Fruit fly (Drosophila melanogaster) whole organism, adult: ENCODE data around the gene CG11741.

Experiments used
- CG11617 ChIP-seq: fragments of 200-800 bp; sonication (Bioruptor generic); optimal IDR thresholded peaks from 2 replicates; lab custom pipeline; 2017; ENCODE audit warnings: mild to moderate bottlenecking, missing biosample characterization, missing genetic modification reagents, missing genetic modification characterization
- CG12768 ChIP-seq: fragments of 200-800 bp; sonication (Bioruptor generic); optimal IDR thresholded peaks from 2 replicates; lab custom pipeline; 2017; ENCODE audit warnings: missing biosample characterization, missing genetic modification characterization, mild to moderate bottlenecking, moderate library complexity, missing genetic modification reagents
- CG14711 ChIP-seq: fragments of 200-800 bp; sonication (Bioruptor generic); optimal IDR thresholded peaks from 2 replicates; lab custom pipeline; 2018; ENCODE audit warnings: missing biosample characterization, mild to moderate bottlenecking, missing genetic modification characterization, moderate library complexity
- CG1620 ChIP-seq: fragments of 200-800 bp; sonication (Bioruptor generic); optimal IDR thresholded peaks from 2 replicates; lab custom pipeline; 2016; ENCODE audit warnings: missing biosample characterization, missing genetic modification characterization
- CG33017 ChIP-seq: fragments of 200-800 bp; sonication (Bioruptor generic); optimal IDR thresholded peaks from 2 replicates; lab custom pipeline; 2018; ENCODE audit warnings: missing biosample characterization, mild to moderate bottlenecking, missing genetic modification characterization, moderate library complexity
- CG5204 ChIP-seq: fragments of 200-800 bp; sonication (Bioruptor generic); optimal IDR thresholded peaks from 2 replicates; lab custom pipeline; 2016; ENCODE audit warnings: missing biosample characterization, missing genetic modification characterization
- CG7045 ChIP-seq: fragments of 200-800 bp; sonication (Bioruptor generic); optimal IDR thresholded peaks from 2 replicates; lab custom pipeline; 2017; ENCODE audit warnings: missing biosample characterization, mild to moderate bottlenecking, missing genetic modification characterization
- CG7101 ChIP-seq: fragments of 200-800 bp; sonication (Bioruptor generic); optimal IDR thresholded peaks from 2 replicates; lab custom pipeline; 2018; ENCODE audit warnings: missing biosample characterization, mild to moderate bottlenecking, missing genetic modification characterization, moderate library complexity
- Clk ChIP-seq: fragments of 200-800 bp; sonication (Bioruptor generic); optimal IDR thresholded peaks from 2 replicates; lab custom pipeline; 2017; ENCODE audit warnings: missing biosample characterization, missing genetic modification characterization
- Crg-1 ChIP-seq: fragments of 200-800 bp; sonication (Bioruptor generic); optimal IDR thresholded peaks from 2 replicates; lab custom pipeline; 2016; ENCODE audit warnings: missing biosample characterization, missing genetic modification characterization
- Hr96 ChIP-seq: fragments of 200-800 bp; sonication (Bioruptor generic); optimal IDR thresholded peaks from 2 replicates; lab custom pipeline; 2016; ENCODE audit warnings: missing biosample characterization, missing genetic modification characterization
- Mnt ChIP-seq: fragments of 200-800 bp; sonication (Bioruptor generic); optimal IDR thresholded peaks from 2 replicates; lab custom pipeline; 2016; ENCODE audit warnings: missing biosample characterization, mild to moderate bottlenecking, missing genetic modification characterization
- bab1 ChIP-seq: fragments of 200-800 bp; sonication (Bioruptor generic); optimal IDR thresholded peaks from 3 replicates; lab custom pipeline; 2019; ENCODE audit warnings: missing biosample characterization, mild to moderate bottlenecking, missing genetic modification characterization, moderate library complexity
- cic ChIP-seq: fragments of 200-800 bp; sonication (Bioruptor generic); optimal IDR thresholded peaks from 2 replicates; lab custom pipeline; 2017; ENCODE audit warnings: missing biosample characterization, mild to moderate bottlenecking, missing genetic modification characterization, moderate library complexity
- cnc ChIP-seq, 2 experiments: fragments of >200 bp; optimal IDR thresholded peaks; 2 replicates each; lab custom pipeline; 2017
- kay ChIP-seq: fragments of 200-800 bp; sonication (Bioruptor generic); peaks from one replicate; lab custom pipeline; 2016; ENCODE audit warnings: missing biosample characterization, missing genetic modification characterization, borderline replicate concordance
- ovo ChIP-seq: fragments of 200-800 bp; sonication (Bioruptor generic); optimal IDR thresholded peaks from 2 replicates; lab custom pipeline; 2016; ENCODE audit warnings: missing biosample characterization, missing genetic modification characterization
- pad ChIP-seq: fragments of 200-800 bp; sonication (Bioruptor generic); optimal IDR thresholded peaks from 3 replicates; lab custom pipeline; 2017; ENCODE audit warnings: missing biosample characterization, missing genetic modification characterization, mild to moderate bottlenecking, moderate library complexity, missing genetic modification reagents
- tj ChIP-seq: fragments of 200-800 bp; sonication (Bioruptor generic); optimal IDR thresholded peaks from 3 replicates; lab custom pipeline; 2017; ENCODE audit warnings: missing biosample characterization, mild to moderate bottlenecking, missing genetic modification characterization, moderate library complexity
- toe ChIP-seq: fragments of 200-800 bp; sonication (Bioruptor generic); optimal IDR thresholded peaks from 2 replicates; lab custom pipeline; 2016; ENCODE audit warnings: missing biosample characterization, missing genetic modification characterization

CG11741 gene

DNA sequence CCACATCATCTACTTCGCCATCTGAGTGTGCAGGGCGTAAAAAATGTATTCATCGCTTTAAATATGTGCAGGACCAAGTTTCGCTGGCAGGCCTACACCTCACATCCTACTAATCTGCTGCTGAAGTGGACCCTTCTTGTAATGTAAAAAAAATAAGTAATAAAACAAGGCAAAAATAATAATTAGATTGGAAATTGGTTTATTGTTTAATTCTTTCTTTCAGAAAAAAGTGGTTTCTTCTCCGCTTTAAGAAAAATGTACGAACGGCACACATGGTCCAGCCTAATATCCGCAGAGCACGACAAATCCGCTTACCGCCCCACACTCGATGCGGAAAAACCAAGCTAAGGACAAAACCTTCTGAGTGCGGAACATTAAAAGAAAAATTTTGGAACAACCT, 17.2 kb upstream of the CG11741 start:
- no peak for TF ChIP-seq Crg-1 (GFP tag; lab: Kevin White, UChicago)
- TF ChIP-seq ovo (GFP tag; lab: Kevin White, UChicago): no peak
- no peak for TF ChIP-seq CG14711 (tag; lab: Kevin White, UChicago)
- TF ChIP-seq Mnt (GFP tag; lab: Kevin White, UChicago): no peak
- TF ChIP-seq CG5204 (GFP tag; lab: Kevin White, UChicago): no peak
- no peak for TF ChIP-seq CG11617
- TF ChIP-seq CG1620 (GFP tag; lab: Kevin White, UChicago): no peak
- TF ChIP-seq CG7045 (GFP tag; lab: Kevin White, UChicago): no peak
- no peak for TF ChIP-seq kay (GFP tag; lab: Kevin White, UChicago)
- TF ChIP-seq toe (GFP tag; lab: Kevin White, UChicago): no peak
- TF ChIP-seq CG12768 (GFP tag; lab: Kevin White, UChicago): no peak
- no peak for TF ChIP-seq CG7101 (tag; lab: Kevin White, UChicago)
- TF ChIP-seq Clk (GFP tag; lab: Kevin White, UChicago): no peak
- no peak for TF ChIP-seq pad (GFP tag; lab: Kevin White, UChicago)
- TF ChIP-seq bab1 (GFP tag; lab: Kevin White, UChicago): no peak

DNA sequence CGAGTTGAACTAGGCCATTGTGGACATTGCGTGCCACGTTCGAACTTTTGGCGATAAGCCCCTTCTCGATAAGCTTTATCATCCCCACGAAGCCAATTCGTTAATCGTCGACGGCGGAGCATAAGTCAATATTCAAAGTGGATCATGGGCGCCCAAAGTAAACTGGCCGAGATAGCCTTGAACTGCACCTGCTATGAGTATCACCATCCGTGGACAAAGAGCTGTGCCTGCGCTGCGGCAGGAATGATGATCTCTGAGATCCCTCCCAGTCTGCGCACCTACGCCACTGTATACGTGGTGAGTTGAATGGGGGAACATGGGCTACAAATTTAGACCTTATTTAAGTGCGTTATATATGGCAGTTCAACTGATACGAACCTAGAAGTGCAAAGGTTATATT, 4.4 kb downstream of the CG11741 start:
- no peak for TF ChIP-seq pad (GFP tag; lab: Kevin White, UChicago)
- no peak for TF ChIP-seq CG7101 (tag; lab: Kevin White, UChicago)
- TF ChIP-seq Mnt (GFP tag; lab: Kevin White, UChicago): no peak
- TF ChIP-seq CG7045 (GFP tag; lab: Kevin White, UChicago): no peak
- TF ChIP-seq CG11617: no peak
- no peak for TF ChIP-seq Clk (GFP tag; lab: Kevin White, UChicago)
- TF ChIP-seq Crg-1 (GFP tag; lab: Kevin White, UChicago): no peak
- no peak for TF ChIP-seq bab1 (GFP tag; lab: Kevin White, UChicago)
- no peak for TF ChIP-seq ovo (GFP tag; lab: Kevin White, UChicago)
- no peak for TF ChIP-seq CG12768 (GFP tag; lab: Kevin White, UChicago)
- no peak for TF ChIP-seq CG33017
- no peak for TF ChIP-seq cnc (optimal IDR thresholded peaks at IDR 0.05; lab: Kevin White, UChicago)

DNA sequence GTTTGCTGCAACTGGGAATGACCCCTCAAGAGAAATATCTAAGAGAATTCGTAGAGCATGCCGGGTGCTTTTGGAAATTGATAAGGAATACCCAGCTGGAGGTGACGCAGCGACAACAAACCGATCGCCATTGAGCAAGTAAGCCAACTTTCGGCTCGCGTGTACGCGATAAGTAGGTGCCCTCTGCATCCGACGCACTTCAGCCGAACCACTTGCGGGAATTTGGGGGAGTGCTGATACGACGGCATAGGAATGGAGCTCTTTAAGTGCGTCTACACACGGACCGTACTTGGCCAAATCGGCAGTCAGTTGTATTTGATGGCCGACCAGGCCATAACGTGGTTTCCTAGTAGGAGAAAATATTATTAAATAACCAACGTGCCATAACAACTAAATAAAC, 5.0 kb downstream of the CG11741 start, which contains the start of gene CG31259:
TSS of gene CG31259 (plus strand) at position 277 of the 400 bp plus-strand sequence.
- TF ChIP-seq tj (no peak), CG7101 (tag; lab: Kevin White, UChicago) (no peak), cnc (optimal IDR thresholded peaks at IDR 0.05; lab: Kevin White, UChicago) (no peak), Crg-1 (GFP tag; lab: Kevin White, UChicago) (no peak), cic (GFP tag; lab: Kevin White, UChicago) (peak; percentile 74), Clk (GFP tag; lab: Kevin White, UChicago) (no peak), CG1620 (GFP tag; lab: Kevin White, UChicago) (no peak), CG11617 (no peak), CG14711 (tag; lab: Kevin White, UChicago) (no peak), CG33017 (no peak), Mnt (GFP tag; lab: Kevin White, UChicago) (peak; percentile 68), ovo (GFP tag; lab: Kevin White, UChicago) (no peak), Hr96 (GFP tag; lab: Kevin White, UChicago) (no peak)

DNA sequence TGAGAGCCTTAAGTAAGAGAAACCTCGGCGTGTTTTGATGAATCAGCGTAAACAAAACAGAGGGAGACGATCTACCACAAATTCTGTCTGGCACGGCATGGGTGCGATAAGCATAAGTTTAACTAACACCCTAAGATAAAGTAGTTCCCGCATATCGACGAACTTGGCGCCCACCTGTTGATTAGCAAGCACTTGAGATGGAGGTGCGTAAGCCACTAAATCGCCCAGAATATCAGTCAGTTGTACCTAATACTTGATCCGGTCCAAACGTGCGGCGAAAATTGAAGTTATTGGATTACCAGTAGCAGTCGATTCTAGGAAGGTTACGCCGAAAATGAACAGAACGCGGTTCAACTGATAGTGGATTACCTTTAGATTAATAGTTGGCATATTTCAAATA, 7.2 kb downstream of the CG11741 start, which contains the start of gene CG31454:
TSS of gene CG31454 (plus strand) at position 160 of the 400 bp plus-strand sequence.
- TF ChIP-seq Crg-1 (GFP tag; lab: Kevin White, UChicago) (no peak), CG7101 (tag; lab: Kevin White, UChicago) (no peak), bab1 (GFP tag; lab: Kevin White, UChicago) (no peak), Clk (GFP tag; lab: Kevin White, UChicago) (no peak), CG5204 (GFP tag; lab: Kevin White, UChicago) (no peak), CG14711 (tag; lab: Kevin White, UChicago) (no peak), ovo (GFP tag; lab: Kevin White, UChicago) (no peak), toe (GFP tag; lab: Kevin White, UChicago) (no peak), CG7045 (GFP tag; lab: Kevin White, UChicago) (no peak), pad (GFP tag; lab: Kevin White, UChicago) (no peak), CG11617 (no peak)

DNA sequence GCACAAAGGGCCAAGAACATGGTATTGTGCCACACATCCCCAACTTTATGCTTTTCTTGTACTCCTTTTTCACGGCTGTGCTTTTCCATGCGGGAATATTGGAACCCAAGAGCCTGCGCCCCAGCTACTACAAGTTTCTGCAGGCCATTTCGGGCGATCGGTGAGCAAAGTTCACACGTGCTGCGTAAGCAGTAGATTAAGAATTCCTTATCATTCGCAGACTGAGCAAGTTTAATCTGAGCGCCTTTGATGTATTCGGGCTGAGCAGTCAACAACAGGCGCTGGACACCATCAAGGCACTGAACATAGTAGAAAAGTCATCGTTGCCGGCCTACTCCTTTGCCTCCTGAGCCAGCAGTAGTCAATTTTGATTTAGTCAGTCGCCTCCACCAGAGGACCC, 7.9 kb downstream of the CG11741 start:
- TF ChIP-seq CG14711 (tag; lab: Kevin White, UChicago): no peak
- TF ChIP-seq kay (GFP tag; lab: Kevin White, UChicago): no peak
- no peak for TF ChIP-seq CG7101 (tag; lab: Kevin White, UChicago)
- TF ChIP-seq CG12768 (GFP tag; lab: Kevin White, UChicago): no peak
- TF ChIP-seq Hr96 (GFP tag; lab: Kevin White, UChicago): no peak
- no peak for TF ChIP-seq CG5204 (GFP tag; lab: Kevin White, UChicago)
- no peak for TF ChIP-seq Mnt (GFP tag; lab: Kevin White, UChicago)
- no peak for TF ChIP-seq bab1 (GFP tag; lab: Kevin White, UChicago)
- TF ChIP-seq tj: no peak
- no peak for TF ChIP-seq CG33017
- no peak for TF ChIP-seq CG1620 (GFP tag; lab: Kevin White, UChicago)
- TF ChIP-seq pad (GFP tag; lab: Kevin White, UChicago): no peak
- no peak for TF ChIP-seq CG11617
- no peak for TF ChIP-seq Crg-1 (GFP tag; lab: Kevin White, UChicago)
- no peak for TF ChIP-seq cnc (optimal IDR thresholded peaks at IDR 0.05; lab: Kevin White, UChicago)
- TF ChIP-seq cic (GFP tag; lab: Kevin White, UChicago): no peak

DNA sequence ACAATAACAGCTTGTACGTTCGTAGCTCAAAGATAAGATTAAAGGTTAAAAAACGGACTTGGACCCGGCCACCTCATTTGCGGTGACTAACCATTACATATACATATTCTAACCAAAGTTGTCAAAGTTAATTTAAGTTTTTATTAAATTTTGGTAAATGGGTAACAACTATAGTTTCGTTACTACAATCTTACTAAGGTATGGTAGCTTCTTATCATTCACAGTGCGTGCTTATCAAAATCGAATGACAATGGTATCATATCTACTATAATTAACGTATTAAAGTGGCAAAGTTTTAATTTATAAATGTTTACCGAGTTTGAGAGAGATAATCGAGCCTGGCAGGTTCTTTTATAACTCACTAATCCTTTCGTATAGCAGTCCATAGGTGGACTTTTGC, 9.5 kb downstream of the CG11741 start:
- TF ChIP-seq CG11617 (no peak), Clk (GFP tag; lab: Kevin White, UChicago) (no peak), CG12768 (GFP tag; lab: Kevin White, UChicago) (no peak), CG5204 (GFP tag; lab: Kevin White, UChicago) (no peak), Crg-1 (GFP tag; lab: Kevin White, UChicago) (no peak), CG7045 (GFP tag; lab: Kevin White, UChicago) (no peak), kay (GFP tag; lab: Kevin White, UChicago) (no peak)
